Fruit fly (Drosophila melanogaster) Kc167 (cell line): ENCODE data around the gene CG42637.

Experiments
- Myc ChIP-seq: fragments of >200 bp; optimal IDR thresholded peaks from 2 replicates; lab custom pipeline; 2017; ENCODE audit warnings: missing external identifiers
- Sin3A ChIP-seq: fragments of >200 bp; optimal IDR thresholded peaks from 2 replicates; lab custom pipeline; 2018; ENCODE audit warnings: missing external identifiers
- h ChIP-seq: fragments of >200 bp; optimal IDR thresholded peaks from 3 replicates; lab custom pipeline; 2018; ENCODE audit warnings: missing external identifiers
- insv ChIP-seq: fragments of >200 bp; optimal IDR thresholded peaks from 3 replicates; lab custom pipeline; 2018; ENCODE audit warnings: missing external identifiers
- psq ChIP-seq: fragments of >200 bp; optimal IDR thresholded peaks from 2 replicates; lab custom pipeline; 2017; ENCODE audit warnings: missing external identifiers
- ttk ChIP-seq: sonication (Bioruptor generic); optimal IDR thresholded peaks from 2 replicates; lab custom pipeline; 2017; ENCODE audit warnings: missing external identifiers

The CG42637 gene

DNA sequence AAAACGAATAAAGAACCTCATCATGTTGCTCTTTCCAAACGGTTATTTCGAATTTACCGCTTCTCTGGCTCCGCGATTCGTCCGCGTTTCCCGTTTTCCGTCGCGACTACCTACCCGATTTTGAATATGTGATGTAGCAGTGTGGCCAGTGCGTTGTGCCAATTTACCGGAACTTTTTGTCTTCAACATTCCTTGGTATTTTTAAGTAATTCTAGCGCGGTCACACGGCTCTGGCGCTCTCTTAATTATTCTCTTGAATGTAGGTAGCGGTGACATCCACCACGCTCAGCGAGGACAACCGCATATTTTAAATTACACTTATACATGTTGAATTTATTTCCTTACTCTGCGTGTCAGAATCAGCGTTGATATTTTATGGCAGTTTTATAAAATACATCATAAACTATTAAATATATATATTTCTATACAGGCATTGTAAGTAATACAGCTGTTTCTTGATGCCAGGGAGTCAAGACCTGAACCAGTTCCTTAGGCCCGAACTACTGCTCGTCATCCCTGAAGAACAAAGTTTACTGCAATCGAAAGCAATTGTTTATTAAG is at the start of gene CG42637, which contains the start of the genes Gyc76C and SREBP:
TSS of gene CG42637 (minus strand) at position 132 of the 561 bp plus-strand sequence.
TSS of gene Gyc76C (minus strand) at position 132 of the 561 bp plus-strand sequence.
TSS of gene SREBP (plus strand) at position 498 of the 561 bp plus-strand sequence.
- TF ChIP-seq Sin3A = peak; percentile 43
- TF ChIP-seq ttk = no peak

DNA sequence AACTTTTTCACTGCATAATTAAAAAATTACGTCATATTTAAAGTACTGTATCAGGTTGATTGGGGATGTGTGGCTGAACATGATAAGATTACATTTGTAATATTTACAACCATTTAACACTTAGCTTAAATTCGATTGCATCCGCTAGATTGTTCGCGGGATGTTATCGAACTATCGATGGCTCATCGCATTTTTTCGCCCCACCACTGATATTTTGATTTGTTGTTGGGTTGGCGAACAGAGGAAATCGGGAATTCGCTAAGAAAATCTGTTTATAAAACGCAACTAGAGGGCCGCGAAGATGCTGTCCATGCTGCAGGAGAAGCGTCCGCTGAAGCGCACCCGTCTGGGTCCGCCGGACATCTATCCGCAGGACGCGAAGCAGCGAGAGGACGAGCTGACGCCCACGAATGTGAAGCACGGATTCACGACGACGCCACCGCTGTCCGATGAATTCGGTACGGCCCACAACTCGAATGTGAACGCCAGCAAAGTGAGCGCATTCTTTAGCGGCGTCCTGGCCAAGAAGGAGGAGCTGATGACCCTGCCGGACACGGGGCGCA is 43.1 kb upstream of the CG42637 start, which contains the start of gene kto:
TSS of gene kto (plus strand) at position 240 of the 563 bp plus-strand sequence.
- TF ChIP-seq psq (lab: Kevin White, UChicago) (no peak), insv (lab: Kevin White, UChicago) (no peak), Sin3A (no peak), h (lab: Kevin White, UChicago) (no peak), ttk (no peak), Myc (lab: Kevin White, UChicago) (no peak)

DNA sequence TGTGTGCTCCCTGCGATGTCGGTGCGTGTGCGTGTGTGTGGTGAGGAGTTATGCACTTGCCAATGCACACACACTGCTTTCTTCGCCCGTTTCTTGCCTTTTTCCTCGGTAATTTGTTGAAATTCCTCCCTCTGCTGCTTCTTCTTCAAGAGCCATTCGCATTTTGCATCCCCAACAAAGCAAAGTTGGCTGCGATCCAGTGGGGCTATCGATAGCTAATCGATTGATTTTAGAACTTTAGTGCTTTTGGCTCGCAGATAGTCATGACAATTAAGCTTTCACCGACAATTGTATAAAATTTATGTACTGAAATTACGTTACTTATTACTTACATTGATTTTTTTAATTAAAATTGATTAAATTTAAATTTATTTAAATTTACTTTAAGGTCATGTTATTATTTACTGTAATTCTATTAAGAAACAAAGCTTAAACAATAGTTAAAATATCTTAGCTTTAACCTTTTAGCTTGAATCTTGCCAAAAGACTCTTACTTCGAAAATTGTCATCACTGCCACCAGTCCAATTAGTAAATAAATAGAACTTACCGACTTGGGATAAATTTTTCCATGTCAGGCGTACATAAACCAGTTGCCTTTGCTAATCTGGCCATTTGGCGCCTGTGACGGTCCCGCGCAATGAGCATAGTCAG is 40.9 kb upstream of the CG42637 start, which contains the start of the genes trc and CG32221:
TSS of gene trc (minus strand) at position 162 of the 652 bp plus-strand sequence.
TSS of gene CG32221 (plus strand) at position 528 of the 652 bp plus-strand sequence.
- TF ChIP-seq psq (lab: Kevin White, UChicago) = no peak
- TF ChIP-seq Myc (lab: Kevin White, UChicago) = no peak
- TF ChIP-seq Sin3A = no peak
- TF ChIP-seq ttk = no peak
- no peak for TF ChIP-seq insv (lab: Kevin White, UChicago)
- TF ChIP-seq h (lab: Kevin White, UChicago) = no peak

DNA sequence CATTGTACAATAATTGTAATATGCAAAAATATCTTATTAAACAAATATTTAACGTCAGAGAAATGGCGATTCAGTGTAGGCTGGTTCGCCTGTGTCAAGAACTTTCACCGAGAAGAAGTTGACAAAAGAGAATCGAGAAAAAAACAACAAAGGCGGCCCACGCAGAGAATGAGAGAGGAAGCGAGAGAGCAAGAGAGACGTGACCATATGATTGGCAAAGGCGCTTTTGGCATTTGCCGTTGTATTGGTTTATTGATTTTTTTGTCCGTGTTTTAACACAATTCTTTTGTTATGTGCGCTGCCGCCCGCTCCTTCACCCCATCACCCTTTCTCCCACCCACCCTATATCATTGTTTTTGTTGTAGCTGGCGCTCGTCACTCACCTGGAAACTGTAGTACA is 39.9 kb upstream of the CG42637 start:
- TF ChIP-seq Sin3A (no peak), Myc (lab: Kevin White, UChicago) (no peak), psq (lab: Kevin White, UChicago) (no peak)

DNA sequence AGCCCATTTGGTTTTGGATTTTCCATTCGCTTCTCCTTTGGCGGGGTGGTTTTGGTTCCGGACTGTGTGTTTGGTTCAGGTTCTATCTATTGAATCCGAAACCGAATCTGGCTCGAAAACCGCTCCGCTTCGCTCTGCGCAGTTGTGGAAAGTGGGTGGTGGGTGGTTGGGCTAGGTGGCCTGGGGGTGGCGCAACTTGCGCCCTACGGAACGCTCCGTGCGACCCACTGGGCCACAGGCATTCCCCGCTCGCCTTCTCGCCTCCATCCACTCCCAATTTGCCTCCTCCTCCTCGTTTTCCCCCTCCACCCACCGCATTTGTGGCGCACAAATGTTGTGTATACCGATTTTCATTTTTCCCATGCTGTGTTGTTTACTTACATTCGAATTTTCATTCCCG is 25.3 kb upstream of the CG42637 start:
- TF ChIP-seq psq (lab: Kevin White, UChicago) (no peak), h (lab: Kevin White, UChicago) (no peak), insv (lab: Kevin White, UChicago) (no peak), Sin3A (no peak), ttk (no peak), Myc (lab: Kevin White, UChicago) (no peak)

- no peak for TF ChIP-seq psq (lab: Kevin White, UChicago)
- TF ChIP-seq ttk = no peak
- TF ChIP-seq Sin3A = no peak
- no peak for TF ChIP-seq h (lab: Kevin White, UChicago)
- TF ChIP-seq insv (lab: Kevin White, UChicago) = no peak
- TF ChIP-seq Myc (lab: Kevin White, UChicago) = no peak
Measured at dm6 chr3L:19817807-19818531, 24.6 kb upstream of the CG42637 start, which contains the start of the genes Fibp and Deaf1. TSS of gene Fibp (minus strand) at chr3L:19817967. TSS of gene Deaf1 (plus strand) at chr3L:19818174.

- no peak for TF ChIP-seq h (lab: Kevin White, UChicago)
- TF ChIP-seq Myc (lab: Kevin White, UChicago) = no peak
- no peak for TF ChIP-seq insv (lab: Kevin White, UChicago)
- no peak for TF ChIP-seq Sin3A
- no peak for TF ChIP-seq psq (lab: Kevin White, UChicago)
- no peak for TF ChIP-seq ttk
Measured at dm6 chr3L:19815472-19816150, 22.2 kb upstream of the CG42637 start, which contains the start of gene cyc. TSS of gene cyc (minus strand) at chr3L:19815938.

- TF ChIP-seq Myc (lab: Kevin White, UChicago) (no peak), Sin3A (no peak), h (lab: Kevin White, UChicago) (no peak), psq (lab: Kevin White, UChicago) (no peak)
Measured at dm6 chr3L:19813075-19813903, 19.9 kb upstream of the CG42637 start, which contains the start of gene Cyp305a1. TSS of gene Cyp305a1 (minus strand) at chr3L:19813339.

- TF ChIP-seq psq (lab: Kevin White, UChicago) (no peak), ttk (no peak), Myc (lab: Kevin White, UChicago) (no peak), insv (lab: Kevin White, UChicago) (no peak), Sin3A (no peak), h (lab: Kevin White, UChicago) (no peak)
Measured at dm6 chr3L:19812491-19812890, 19.1 kb upstream of the CG42637 start.

- TF ChIP-seq psq (lab: Kevin White, UChicago) (no peak), h (lab: Kevin White, UChicago) (no peak), ttk (no peak), Myc (lab: Kevin White, UChicago) (no peak), insv (lab: Kevin White, UChicago) (no peak), Sin3A (no peak)
Measured at dm6 chr3L:19807521-19807920, 14.2 kb upstream of the CG42637 start.
